Worm (Caenorhabditis elegans) whole organism, L4 larva: ENCODE measurements around the gene ppm-1.H.

Experiments
- F49E8.2 ChIP-seq: sonication (generic microtip); optimal IDR thresholded peaks from 2 replicates; lab custom pipeline; 2016; ENCODE audit warnings: missing compliant biosample characterization, mild to moderate bottlenecking, missing genetic modification characterization, borderline replicate concordance
- T26A8.4 ChIP-seq: fragments of 200-800 bp; sonication (Bioruptor generic); IDR thresholded peaks from 2 replicates; pipeline ENCODE4 v1.3.6; 2022; ENCODE audit warnings: missing genetic modification characterization, missing compliant biosample characterization
- daf-16 ChIP-seq, 3 experiments: sonication (generic microtip); optimal IDR thresholded peaks; 2 replicates each; lab custom pipeline; 2016 to 2017; ENCODE audit warnings: missing genetic modification characterization in 3 of 3, missing genetic modification reagents in 3 of 3, mild to moderate bottlenecking in 2 of 3, missing compliant biosample characterization in 2 of 3, missing biosample characterization in 1 of 3, moderate library complexity in 1 of 3
- lim-7 ChIP-seq: fragments of 200-800 bp; sonication (Bioruptor generic); IDR thresholded peaks from 2 replicates; pipeline ENCODE4 v1.3.6; 2022; ENCODE audit warnings: missing genetic modification characterization, missing compliant biosample characterization
- nhr-42 ChIP-seq: fragments of 200-800 bp; sonication (Bioruptor generic); IDR thresholded peaks from 2 replicates; pipeline ENCODE4 v1.3.6; 2022; ENCODE audit warnings: missing genetic modification characterization, missing compliant biosample characterization
- snpc-4 ChIP-seq: fragments of 150-350 bp; optimal IDR thresholded peaks from 2 replicates; lab custom pipeline; 2014; ENCODE audit warnings: missing biosample characterization, missing genetic modification characterization
- zag-1 ChIP-seq: fragments of 150-350 bp; optimal IDR thresholded peaks from 2 replicates; lab custom pipeline; 2014; ENCODE audit warnings: missing biosample characterization, missing genetic modification characterization

- no peak for TF ChIP-seq lim-7
- TF ChIP-seq zag-1 (tag; lab: Kevin White, UChicago), result no peak
- TF ChIP-seq nhr-42 (GFP tag; lab: Robert Waterston, UW), result no peak
- TF ChIP-seq snpc-4 (tag; lab: Kevin White, UChicago), result no peak
- TF ChIP-seq T26A8.4 (GFP tag; lab: Robert Waterston, UW), result no peak
- TF ChIP-seq daf-16 (GFP tag; optimal IDR thresholded peaks at IDR 0.05; lab: Kevin White, UChicago), result no peak
- no peak for TF ChIP-seq daf-16 (tag; optimal IDR thresholded peaks at IDR 0.05; lab: Kevin White, UChicago)
- no peak for TF ChIP-seq F49E8.2
These were observed 14.2 kb upstream of the ppm-1.H start, which contains the start of the genes C42C1.12 and C42C1.19 for ce11 chrIV:12282157-12282789.
